Worm (Caenorhabditis elegans): Measurements from ENCODE around the gene srh-39.

srh-39 gene

DNA sequence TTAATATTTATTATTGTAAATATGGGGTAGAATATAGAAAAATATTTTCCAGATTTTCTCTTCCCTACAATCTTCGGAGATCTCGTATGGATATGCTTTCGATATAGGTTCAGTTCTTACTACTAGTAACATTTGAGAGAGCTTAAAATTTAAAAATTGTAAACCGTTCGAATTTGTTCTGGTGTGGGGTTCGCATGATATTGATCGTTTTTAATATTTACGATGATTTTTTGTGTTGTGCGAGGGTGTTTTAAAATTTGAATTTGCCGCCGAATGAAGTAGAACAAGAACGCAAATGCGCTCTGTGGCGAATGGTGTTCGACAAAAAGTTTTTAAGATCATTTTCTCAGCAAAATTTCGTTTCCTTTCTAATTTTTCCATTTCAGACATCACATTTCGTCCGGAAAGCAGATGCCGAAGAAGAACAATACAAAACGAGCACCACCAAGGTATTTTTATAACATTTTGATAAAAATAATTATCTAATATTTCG is 18.2 kb upstream of the srh-39 start, which contains the start of gene skr-17:
Gene skr-17, plus strand, starts transcription at position 51 of the 493 bp plus-strand sequence.
- TF ChIP-seq pha-2 (tag; optimal IDR thresholded peaks at IDR 0.05) (no peak), ceh-22 (tag; optimal IDR thresholded peaks at IDR 0.05) (no peak), ceh-9 (tag; optimal IDR thresholded peaks at IDR 0.05) (no peak), F13H6.1 (tag; optimal IDR thresholded peaks at IDR 0.05) (no peak), nhr-232 (tag; optimal IDR thresholded peaks at IDR 0.05) (no peak), ceh-48 (tag; optimal IDR thresholded peaks at IDR 0.05) (no peak), hlh-30 (tag; optimal IDR thresholded peaks at IDR 0.05; ENCODE audit: insufficient read depth) (no peak), eyg-1 (tag; optimal IDR thresholded peaks at IDR 0.05) (no peak), pax-1 (tag; optimal IDR thresholded peaks at IDR 0.05) (no peak), tbx-7 (tag; optimal IDR thresholded peaks at IDR 0.05) (no peak)

DNA sequence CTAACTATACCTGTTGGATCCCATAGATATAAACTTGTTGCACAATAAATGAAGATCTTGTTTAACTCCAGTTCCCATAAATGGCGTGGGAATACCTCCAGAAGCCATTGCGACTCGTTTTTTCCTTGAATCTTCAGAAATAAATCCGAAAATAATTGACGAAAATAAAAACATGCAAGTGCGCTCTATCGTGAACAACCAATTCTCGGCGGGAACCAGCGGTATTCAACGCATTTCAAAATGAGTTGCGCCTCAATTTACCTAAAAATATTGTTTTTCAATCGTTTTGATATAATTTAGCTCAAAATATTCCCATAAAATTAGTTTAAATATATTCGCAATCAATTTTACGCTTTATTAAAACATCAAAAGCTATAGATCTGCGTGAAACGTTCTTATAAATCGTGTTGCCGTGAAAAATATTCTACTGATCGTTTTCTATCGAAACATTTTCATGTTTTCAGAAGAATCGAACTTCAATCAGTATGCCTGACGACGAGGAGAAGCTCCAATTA is 15.8 kb upstream of the srh-39 start, which contains the start of the genes snpc-1.1 and spdl-1:
Gene snpc-1.1, minus strand, starts transcription at position 200 of the 515 bp plus-strand sequence.
Gene spdl-1, plus strand, starts transcription at position 465 of the 515 bp plus-strand sequence.
- TF ChIP-seq hlh-13 (GFP tag; optimal IDR thresholded peaks at IDR 0.05) (no peak), pax-1 (tag; optimal IDR thresholded peaks at IDR 0.05) (no peak), ama-1 (optimal IDR thresholded peaks at IDR 0.05) (no peak), eyg-1 (tag; optimal IDR thresholded peaks at IDR 0.05) (no peak), ceh-48 (tag; optimal IDR thresholded peaks at IDR 0.05) (no peak), fax-1 (tag; optimal IDR thresholded peaks at IDR 0.05) (no peak), gmeb-2 (tag; optimal IDR thresholded peaks at IDR 0.05) (no peak), hlh-6 (tag; optimal IDR thresholded peaks at IDR 0.05) (no peak), sdc-2 (tag; optimal IDR thresholded peaks at IDR 0.05) (no peak), elt-2 (tag; optimal IDR thresholded peaks at IDR 0.05) (no peak), odd-2 (tag; optimal IDR thresholded peaks at IDR 0.05) (no peak), sox-4 (tag; optimal IDR thresholded peaks at IDR 0.05) (no peak), ets-4 (tag; optimal IDR thresholded peaks at IDR 0.05) (no peak), unc-42 (tag; optimal IDR thresholded peaks at IDR 0.05) (no peak), nhr-11 (tag; optimal IDR thresholded peaks at IDR 0.05) (no peak), fkh-6 (tag; optimal IDR thresholded peaks at IDR 0.05) (no peak), unc-86 (tag; optimal IDR thresholded peaks at IDR 0.05) (no peak)

DNA sequence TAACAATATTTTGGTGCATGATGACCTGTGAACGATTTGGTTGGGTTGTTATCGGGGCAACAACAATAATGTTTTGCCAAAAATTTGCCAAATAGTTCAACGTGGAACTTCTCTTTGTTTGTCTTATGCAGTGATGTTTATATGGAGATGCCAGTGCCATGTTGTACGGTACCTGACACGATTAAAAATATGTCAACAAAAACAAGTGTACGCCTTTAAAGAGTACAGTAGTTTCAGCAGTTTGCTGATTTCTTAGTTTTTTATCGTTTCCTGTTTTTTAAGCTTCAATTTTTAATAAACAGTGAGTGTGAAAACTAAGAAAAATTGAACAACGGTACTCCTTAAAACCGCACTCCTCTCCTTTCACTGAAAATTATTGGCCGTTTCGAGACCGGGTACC is 12.9 kb upstream of the srh-39 start:
- TF ChIP-seq hlh-15 (tag; optimal IDR thresholded peaks at IDR 0.05) (no peak), pax-1 (tag; optimal IDR thresholded peaks at IDR 0.05) (no peak), ceh-14 (tag; optimal IDR thresholded peaks at IDR 0.05) (no peak), gmeb-2 (tag; optimal IDR thresholded peaks at IDR 0.05) (no peak), pat-9 (tag; optimal IDR thresholded peaks at IDR 0.05) (no peak), fax-1 (tag; optimal IDR thresholded peaks at IDR 0.05) (no peak), elt-4 (tag; optimal IDR thresholded peaks at IDR 0.05) (no peak), unc-55 (GFP tag; optimal IDR thresholded peaks at IDR 0.05) (no peak), fkh-10 (GFP tag; optimal IDR thresholded peaks at IDR 0.05) (no peak), hlh-8 (tag; optimal IDR thresholded peaks at IDR 0.05) (no peak), zip-5 (tag; optimal IDR thresholded peaks at IDR 0.05) (no peak), ref-2 (tag; optimal IDR thresholded peaks at IDR 0.05) (no peak), syd-9 (tag; optimal IDR thresholded peaks at IDR 0.05) (no peak), fkh-6 (tag; optimal IDR thresholded peaks at IDR 0.05) (no peak), ceh-6 (GFP tag; optimal IDR thresholded peaks at IDR 0.05) (no peak), ceh-45 (GFP tag; IDR thresholded peaks at IDR 0.05) (no peak), pag-3 (tag; optimal IDR thresholded peaks at IDR 0.05; ENCODE audit: borderline replicate concordance) (no peak), pqm-1 (tag; optimal IDR thresholded peaks at IDR 0.05) (no peak)

All from whole organism, late embryonic.